Worm (Caenorhabditis elegans) whole organism, L3 larva: ENCODE results near the gene pals-34.

Experiments
- egl-27 ChIP-seq: sonication (generic microtip); optimal IDR thresholded peaks from 4 replicates; lab custom pipeline; 2017; ENCODE audit warnings: missing biosample characterization, missing genetic modification reagents, missing genetic modification characterization
- egl-5 ChIP-seq: fragments of 150-350 bp; optimal IDR thresholded peaks from 2 replicates; lab custom pipeline; 2017; ENCODE audit warnings: missing biosample characterization, missing genetic modification reagents, missing genetic modification characterization, inconsistent platforms
- elt-2 ChIP-seq: sonication (generic microtip); optimal IDR thresholded peaks from 2 replicates; lab custom pipeline; 2016; ENCODE audit warnings: missing genetic modification reagents, mild to moderate bottlenecking, missing genetic modification characterization, missing compliant biosample characterization
- nhr-237 ChIP-seq: fragments of 150-350 bp; optimal IDR thresholded peaks from 2 replicates; lab custom pipeline; 2014; ENCODE audit warnings: missing biosample characterization, missing genetic modification characterization
- nhr-25 ChIP-seq: sonication (generic microtip); optimal IDR thresholded peaks from 2 replicates; lab custom pipeline; 2017; ENCODE audit warnings: missing biosample characterization, missing genetic modification characterization
- nhr-76 ChIP-seq: fragments of 150-350 bp; sonication (generic microtip); optimal IDR thresholded peaks from 5 replicates; lab custom pipeline; 2014; ENCODE audit warnings: missing biosample characterization, missing genetic modification characterization
- sea-2 ChIP-seq: fragments of 150-350 bp; sonication (generic microtip); optimal IDR thresholded peaks from 4 replicates; lab custom pipeline; 2014; ENCODE audit warnings: missing biosample characterization, missing genetic modification reagents, missing genetic modification characterization
- skn-1 ChIP-seq: fragments of 150-350 bp; optimal IDR thresholded peaks from 2 replicates; lab custom pipeline; 2014; ENCODE audit warnings: missing biosample characterization, missing genetic modification characterization
- tbx-2 ChIP-seq: sonication (generic microtip); optimal IDR thresholded peaks from 2 replicates; lab custom pipeline; 2016; ENCODE audit warnings: mild to moderate bottlenecking, missing genetic modification characterization, missing compliant biosample characterization
- unc-62 ChIP-seq: fragments of 150-350 bp; sonication (generic microtip); optimal IDR thresholded peaks from 4 replicates; lab custom pipeline; 2014; ENCODE audit warnings: missing biosample characterization, missing genetic modification reagents, missing genetic modification characterization
- ztf-11 ChIP-seq: fragments of 150-350 bp; optimal IDR thresholded peaks from 2 replicates; lab custom pipeline; 2014; ENCODE audit warnings: missing biosample characterization, missing genetic modification characterization

ce11 chrV:7980993-7981595 is 24.8 kb upstream of the pals-34 start, which contains the start of gene F26D11.1:
- no peak for TF ChIP-seq nhr-237
- TF ChIP-seq nhr-76 (tag; lab: Kevin White, UChicago) = no peak
- TF ChIP-seq ztf-11 (tag; lab: Kevin White, UChicago) = no peak
- no peak for TF ChIP-seq unc-62 (GFP tag; lab: Kevin White, UChicago)
- TF ChIP-seq egl-5 (tag; lab: Kevin White, UChicago) = no peak
- no peak for TF ChIP-seq elt-2 (tag; lab: Kevin White, UChicago)
- no peak for TF ChIP-seq sea-2 (GFP tag; lab: Kevin White, UChicago)
- no peak for TF ChIP-seq egl-27 (tag; lab: Kevin White, UChicago)
- no peak for TF ChIP-seq skn-1
- no peak for TF ChIP-seq nhr-25 (tag; lab: Kevin White, UChicago)
- no peak for TF ChIP-seq tbx-2 (tag; lab: Kevin White, UChicago)
